Worm (Caenorhabditis elegans) whole organism, young adult: ENCODE data around the gene K08H10.6.

Experiments used
- bed-1 ChIP-seq: fragments of 200-800 bp; sonication (Bioruptor generic); IDR thresholded peaks from 2 replicates; pipeline ENCODE4 v1.3.6; 2022; ENCODE audit warnings: missing genetic modification reagents, missing genetic modification characterization, missing compliant biosample characterization
- dox-1 ChIP-seq: fragments of 200-800 bp; sonication (Bioruptor generic); IDR thresholded peaks from 2 replicates; pipeline ENCODE4 v1.3.6; 2022; ENCODE audit warnings: missing genetic modification reagents, missing genetic modification characterization, missing compliant biosample characterization
- him-1 ChIP-seq: sonication (generic microtip); optimal IDR thresholded peaks from 2 replicates; lab custom pipeline; 2016; ENCODE audit warnings: missing genotype, missing genetic modification reagents, missing genetic modification characterization, missing compliant biosample characterization
- madf-8 ChIP-seq: fragments of 200-800 bp; sonication (Bioruptor generic); conservative IDR thresholded peaks from 2 replicates; pipeline ENCODE4 v1.3.6; 2022; ENCODE audit warnings: missing genetic modification reagents, missing genetic modification characterization, missing compliant biosample characterization
- nhr-120 ChIP-seq: fragments of 200-800 bp; sonication (Bioruptor generic); IDR thresholded peaks from 2 replicates; pipeline ENCODE4 v1.3.6; 2022; ENCODE audit warnings: missing genetic modification characterization, missing compliant biosample characterization
- sdz-38 ChIP-seq: sonication (generic microtip); optimal IDR thresholded peaks from 2 replicates; lab custom pipeline; 2016; ENCODE audit warnings: missing genotype, missing genetic modification characterization, missing compliant biosample characterization
- snpc-3.4 ChIP-seq: sonication (generic microtip); optimal IDR thresholded peaks from 2 replicates; lab custom pipeline; 2017; ENCODE audit warnings: missing genetic modification characterization, mild to moderate bottlenecking, missing compliant biosample characterization, antibody characterized with exemption, moderate library complexity, missing genotype, missing genetic modification reagents
- snpc-4 ChIP-seq, 5 experiments: fragments of 150-350 bp in 1 of 5; sonication (generic microtip) in 4 of 5; optimal IDR thresholded peaks; 2 replicates each; lab custom pipeline; 2014 to 2018; ENCODE audit warnings: missing genetic modification characterization in 5 of 5, missing biosample characterization in 3 of 5, antibody characterized with exemption in 2 of 5, mild to moderate bottlenecking in 2 of 5, missing compliant biosample characterization in 2 of 5, missing genotype in 2 of 5, moderate library complexity in 2 of 5, missing genetic modification reagents in 1 of 5

ce11 chrV:10039837-10040236 is 44.1 kb upstream of the K08H10.6 start:
- no peak for TF ChIP-seq sdz-38 (tag; lab: Kevin White, UChicago)
- TF ChIP-seq him-1 (tag; lab: Kevin White, UChicago), result no peak
- TF ChIP-seq snpc-4 (GFP tag; optimal IDR thresholded peaks at IDR 0.05; lab: Kevin White, UChicago), result no peak
- TF ChIP-seq snpc-4 (tag; optimal IDR thresholded peaks at IDR 0.05; lab: Kevin White, UChicago), result peak in 2 of 4 experiments; percentile 31 to 48
- no peak for TF ChIP-seq nhr-120 (GFP tag; lab: Robert Waterston, UW)
- TF ChIP-seq bed-1, result no peak
- no peak for TF ChIP-seq snpc-3.4
- TF ChIP-seq madf-8 (GFP tag; lab: Robert Waterston, UW), result no peak
- peak; percentile 69 for TF ChIP-seq dox-1 (GFP tag; lab: Robert Waterston, UW)
